Worm (Caenorhabditis elegans): Measurements from ENCODE around the gene nex-1.
A peak's percentile ranks its signal among the peaks of the same experiment; 100 is the strongest.

Gene nex-1

ce11 chrIII:5202641-5203040 is 22.8 kb upstream of the nex-1 start:
- peak; percentile 73 for TF ChIP-seq nfya-1 (tag; optimal IDR thresholded peaks at IDR 0.05; ENCODE audit: insufficient read depth)
- no peak for TF ChIP-seq R02D3.7 (tag; optimal IDR thresholded peaks at IDR 0.05)
- TF ChIP-seq lin-15B (tag; optimal IDR thresholded peaks at IDR 0.05), result peak; percentile 12
- TF ChIP-seq nhr-237 (tag; optimal IDR thresholded peaks at IDR 0.05), result no peak
- TF ChIP-seq ceh-28 (tag; optimal IDR thresholded peaks at IDR 0.05), result peak; percentile 60
- TF ChIP-seq elt-2 (tag; optimal IDR thresholded peaks at IDR 0.05), result peak; percentile 80
- no peak for TF ChIP-seq nhr-11 (tag; optimal IDR thresholded peaks at IDR 0.05)
- TF ChIP-seq nhr-23 (tag; optimal IDR thresholded peaks at IDR 0.05), result peak; percentile 44
- TF ChIP-seq fkh-10 (GFP tag; optimal IDR thresholded peaks at IDR 0.05), result no peak
- no peak for TF ChIP-seq zag-1 (tag; optimal IDR thresholded peaks at IDR 0.05)
- TF ChIP-seq mml-1 (tag; optimal IDR thresholded peaks at IDR 0.05), result no peak
- TF ChIP-seq elt-1 (tag; optimal IDR thresholded peaks at IDR 0.05), result peak; percentile 34
- no peak for TF ChIP-seq aly-2 (tag; optimal IDR thresholded peaks at IDR 0.05)
- TF ChIP-seq hmg-11 (tag; optimal IDR thresholded peaks at IDR 0.05), result peak; percentile 29
- no peak for TF ChIP-seq ama-1 (optimal IDR thresholded peaks at IDR 0.05)
- peak; percentile 89 for TF ChIP-seq pqm-1 (tag; optimal IDR thresholded peaks at IDR 0.05)
- TF ChIP-seq unc-62 (GFP tag; optimal IDR thresholded peaks at IDR 0.05), result no peak
- peak; percentile 79 for TF ChIP-seq jun-1 (tag; optimal IDR thresholded peaks at IDR 0.05)
- peak in 1 of 3 experiments; percentile 20 for TF ChIP-seq elt-3 (tag; optimal IDR thresholded peaks at IDR 0.05)
- TF ChIP-seq ceh-82 (tag; optimal IDR thresholded peaks at IDR 0.05), result no peak
- peak; percentile 48 for TF ChIP-seq lsy-12 (tag; optimal IDR thresholded peaks at IDR 0.05)
- TF ChIP-seq unc-39 (tag; optimal IDR thresholded peaks at IDR 0.05), result no peak
- TF ChIP-seq egl-5 (tag; optimal IDR thresholded peaks at IDR 0.05), result no peak
- TF ChIP-seq nhr-76 (tag; optimal IDR thresholded peaks at IDR 0.05), result no peak
- TF ChIP-seq nhr-28 (tag; optimal IDR thresholded peaks at IDR 0.05), result no peak
- TF ChIP-seq nhr-12 (tag; optimal IDR thresholded peaks at IDR 0.05), result no peak
- TF ChIP-seq skn-1 (tag; optimal IDR thresholded peaks at IDR 0.05), result no peak
- TF ChIP-seq egl-27 (tag; optimal IDR thresholded peaks at IDR 0.05), result no peak
- TF ChIP-seq lin-39 (tag; optimal IDR thresholded peaks at IDR 0.05), result no peak
- TF ChIP-seq ztf-4 (tag; optimal IDR thresholded peaks at IDR 0.05), result no peak
- TF ChIP-seq nhr-25 (tag; optimal IDR thresholded peaks at IDR 0.05), result peak; percentile 81
- TF ChIP-seq ztf-11 (tag; optimal IDR thresholded peaks at IDR 0.05), result no peak
- no peak for TF ChIP-seq ceh-16 (tag; optimal IDR thresholded peaks at IDR 0.05)
- TF ChIP-seq nhr-77 (tag; optimal IDR thresholded peaks at IDR 0.05), result no peak
- no peak for TF ChIP-seq sea-2 (GFP tag; optimal IDR thresholded peaks at IDR 0.05)
- no peak for TF ChIP-seq fos-1 (tag; optimal IDR thresholded peaks at IDR 0.05)
- no peak for TF ChIP-seq tbx-2 (tag; optimal IDR thresholded peaks at IDR 0.05)
- TF ChIP-seq pha-4 (tag; optimal IDR thresholded peaks at IDR 0.05), result peak; percentile 85
- TF ChIP-seq mdl-1 (tag; optimal IDR thresholded peaks at IDR 0.05), result no peak
- no peak for TF ChIP-seq ceh-9 (tag; optimal IDR thresholded peaks at IDR 0.05)
- no peak for TF ChIP-seq fkh-2 (tag; optimal IDR thresholded peaks at IDR 0.05)
- no peak for TF ChIP-seq eor-1 (tag; optimal IDR thresholded peaks at IDR 0.05)
- peak; percentile 30 for TF ChIP-seq snpc-4 (tag; optimal IDR thresholded peaks at IDR 0.05)
- no peak for TF ChIP-seq daf-12 (tag; optimal IDR thresholded peaks at IDR 0.05)
- peak; percentile 78 for TF ChIP-seq nhr-43 (tag; optimal IDR thresholded peaks at IDR 0.05; ENCODE audit: poor library complexity, severe bottlenecking)

ce11 chrIII:5203310-5203709 is 22.1 kb upstream of the nex-1 start:
- TF ChIP-seq nhr-77 (tag; optimal IDR thresholded peaks at IDR 0.05) (no peak), unc-62 (GFP tag; optimal IDR thresholded peaks at IDR 0.05) (no peak), sea-2 (GFP tag; optimal IDR thresholded peaks at IDR 0.05) (no peak), nhr-43 (tag; optimal IDR thresholded peaks at IDR 0.05; ENCODE audit: poor library complexity, severe bottlenecking) (no peak), zag-1 (tag; optimal IDR thresholded peaks at IDR 0.05) (no peak), lin-39 (tag; optimal IDR thresholded peaks at IDR 0.05) (no peak), ceh-28 (tag; optimal IDR thresholded peaks at IDR 0.05) (no peak), nhr-67 (tag; optimal IDR thresholded peaks at IDR 0.05) (no peak), unc-39 (tag; optimal IDR thresholded peaks at IDR 0.05) (no peak), ztf-11 (tag; optimal IDR thresholded peaks at IDR 0.05) (no peak), nhr-23 (tag; optimal IDR thresholded peaks at IDR 0.05) (no peak), snpc-4 (tag; optimal IDR thresholded peaks at IDR 0.05) (no peak), pha-4 (tag; optimal IDR thresholded peaks at IDR 0.05) (no peak), ceh-82 (tag; optimal IDR thresholded peaks at IDR 0.05) (no peak), nhr-28 (tag; optimal IDR thresholded peaks at IDR 0.05) (no peak), daf-12 (tag; optimal IDR thresholded peaks at IDR 0.05) (no peak), elt-3 (tag; optimal IDR thresholded peaks at IDR 0.05) (no peak), egl-27 (tag; optimal IDR thresholded peaks at IDR 0.05) (no peak), nhr-237 (tag; optimal IDR thresholded peaks at IDR 0.05) (no peak), nhr-11 (tag; optimal IDR thresholded peaks at IDR 0.05) (no peak)
